Worm (Caenorhabditis elegans) whole organism, L2 larva: ENCODE measurements around the gene cyp-14A4.
A peak's percentile ranks its signal among the peaks of the same experiment; 100 is the strongest.

Experiments
- ceh-82 ChIP-seq: fragments of 150-350 bp; optimal IDR thresholded peaks from 2 replicates; lab custom pipeline; 2014; ENCODE audit warnings: missing biosample characterization, missing genetic modification characterization
- nhr-25 ChIP-seq: fragments of 150-350 bp; sonication (generic microtip); optimal IDR thresholded peaks from 3 replicates; lab custom pipeline; 2014; ENCODE audit warnings: missing biosample characterization, missing genetic modification characterization
- snpc-4 ChIP-seq: fragments of 150-350 bp; optimal IDR thresholded peaks from 2 replicates; lab custom pipeline; 2014; ENCODE audit warnings: missing biosample characterization, missing genetic modification characterization
- unc-39 ChIP-seq: fragments of 150-350 bp; optimal IDR thresholded peaks from 2 replicates; lab custom pipeline; 2014; ENCODE audit warnings: missing biosample characterization, missing genetic modification characterization

- TF ChIP-seq ceh-82 (tag; lab: Kevin White, UChicago) (no peak), nhr-25 (tag; lab: Kevin White, UChicago) (peak; percentile 77), unc-39 (tag; lab: Kevin White, UChicago) (no peak), snpc-4 (tag; lab: Kevin White, UChicago) (no peak)
Measured at ce11 chrX:13251354-13251843, 32.6 kb downstream of the cyp-14A4 start.
